Worm (Caenorhabditis elegans) whole organism, L1 larva: ENCODE data around the gene gst-12.

Experiments
- C16A3.4 ChIP-seq: fragments of 150-350 bp; optimal IDR thresholded peaks from 2 replicates; lab custom pipeline; 2014; ENCODE audit warnings: missing biosample characterization, missing genetic modification characterization
- C34B4.2 ChIP-seq: sonication (generic microtip); optimal IDR thresholded peaks from 2 replicates; lab custom pipeline; 2017; ENCODE audit warnings: mild to moderate bottlenecking, missing genetic modification characterization, missing compliant biosample characterization
- aha-1 ChIP-seq: fragments of 150-350 bp; optimal IDR thresholded peaks from 2 replicates; lab custom pipeline; 2014; ENCODE audit warnings: missing biosample characterization, missing genetic modification characterization
- alr-1 ChIP-seq: fragments of 200-800 bp; sonication (Bioruptor generic); optimal IDR thresholded peaks from 2 replicates; lab custom pipeline; 2018; ENCODE audit warnings: borderline replicate concordance, mild to moderate bottlenecking, missing genetic modification characterization, missing compliant biosample characterization
- blmp-1 ChIP-seq: fragments of 150-350 bp; optimal IDR thresholded peaks from 2 replicates; lab custom pipeline; 2014; ENCODE audit warnings: missing biosample characterization, missing genetic modification characterization
- ces-1 ChIP-seq: fragments of 150-350 bp; optimal IDR thresholded peaks from 2 replicates; lab custom pipeline; 2014; ENCODE audit warnings: missing biosample characterization, missing genetic modification reagents, missing genetic modification characterization
- dpl-1 ChIP-seq, 3 experiments: fragments of 150-350 bp in 2 of 3; sonication (generic microtip) in 1 of 3; optimal IDR thresholded peaks; 2 replicates each; lab custom pipeline; 2014 to 2017; ENCODE audit warnings: missing biosample characterization in 3 of 3, missing genetic modification characterization in 3 of 3, missing genetic modification reagents in 3 of 3
- dsc-1 ChIP-seq: sonication (generic microtip); optimal IDR thresholded peaks from 2 replicates; lab custom pipeline; 2016; ENCODE audit warnings: mild to moderate bottlenecking, missing genetic modification characterization, missing compliant biosample characterization
- efl-1 ChIP-seq, 4 experiments: fragments of 150-350 bp; optimal IDR thresholded peaks in 3 of 4; peaks in 1 of 4; 1 replicate in 1 of 4; 2 replicates in 3 of 4; lab custom pipeline; 2014; ENCODE audit warnings: missing biosample characterization in 2 of 4, missing genetic modification characterization in 2 of 4, missing genetic modification reagents in 2 of 4
- elt-2 ChIP-seq: sonication (generic microtip); optimal IDR thresholded peaks from 2 replicates; lab custom pipeline; 2016; ENCODE audit warnings: missing genetic modification characterization, mild to moderate bottlenecking, inconsistent platforms, missing compliant biosample characterization, missing genetic modification reagents
- elt-3 ChIP-seq, 6 experiments: fragments of 150-350 bp in 1 of 6; sonication (generic microtip); optimal IDR thresholded peaks; 2 replicates each; lab custom pipeline; 2017 to 2018; ENCODE audit warnings: missing biosample characterization in 6 of 6, missing genetic modification characterization in 6 of 6, inconsistent platforms in 1 of 6
- fkh-10 ChIP-seq: sonication (generic microtip); optimal IDR thresholded peaks from 2 replicates; lab custom pipeline; 2017; ENCODE audit warnings: missing biosample characterization, missing genetic modification reagents, missing genetic modification characterization
- grh-1 ChIP-seq: fragments of 200-800 bp; sonication (Bioruptor generic); IDR thresholded peaks from 2 replicates; pipeline ENCODE4 v1.3.6; 2022; ENCODE audit warnings: missing genetic modification reagents, missing genetic modification characterization, missing compliant biosample characterization
- hlh-17 ChIP-seq: fragments of 200-800 bp; sonication (Bioruptor generic); optimal IDR thresholded peaks from 2 replicates; lab custom pipeline; 2018; ENCODE audit warnings: missing genetic modification characterization, mild to moderate bottlenecking, missing compliant biosample characterization, moderate library complexity, borderline replicate concordance
- hlh-4 ChIP-seq: sonication (generic microtip); optimal IDR thresholded peaks from 2 replicates; lab custom pipeline; 2016; ENCODE audit warnings: mild to moderate bottlenecking, missing genetic modification characterization, missing compliant biosample characterization
- irx-1 ChIP-seq: sonication (generic microtip); optimal IDR thresholded peaks from 2 replicates; lab custom pipeline; 2016; ENCODE audit warnings: missing genetic modification characterization, missing compliant biosample characterization
- lin-14 ChIP-seq: fragments of 200-800 bp; sonication (Bioruptor generic); optimal IDR thresholded peaks from 2 replicates; lab custom pipeline; 2018; ENCODE audit warnings: mild to moderate bottlenecking, missing genetic modification characterization, moderate library complexity, missing compliant biosample characterization
- lin-35 ChIP-seq, 2 experiments: fragments of 150-350 bp; optimal IDR thresholded peaks; 2 replicates each; lab custom pipeline; 2014; ENCODE audit warnings: missing biosample characterization in 2 of 2, missing genetic modification characterization in 2 of 2, missing genetic modification reagents in 2 of 2
- lin-39 ChIP-seq: fragments of 150-350 bp; optimal IDR thresholded peaks from 2 replicates; lab custom pipeline; 2014; ENCODE audit warnings: missing biosample characterization, missing genetic modification reagents, missing genetic modification characterization
- lsy-2 ChIP-seq, 2 experiments: fragments of 150-350 bp; optimal IDR thresholded peaks; 2 replicates each; lab custom pipeline; 2014; ENCODE audit warnings: missing biosample characterization in 2 of 2, missing genetic modification characterization in 2 of 2
- mdl-1 ChIP-seq, 2 experiments: fragments of 150-350 bp; optimal IDR thresholded peaks; 2 replicates each; lab custom pipeline; 2014 to 2017; ENCODE audit warnings: missing biosample characterization in 2 of 2, missing genetic modification characterization in 2 of 2, inconsistent platforms in 1 of 2
- mef-2 ChIP-seq: fragments of 150-350 bp; optimal IDR thresholded peaks from 2 replicates; lab custom pipeline; 2014; ENCODE audit warnings: missing biosample characterization, missing genetic modification characterization
- mep-1 ChIP-seq: fragments of 150-350 bp; optimal IDR thresholded peaks from 2 replicates; lab custom pipeline; 2014; ENCODE audit warnings: missing biosample characterization, missing genetic modification characterization
- nhr-11 ChIP-seq: fragments of 150-350 bp; optimal IDR thresholded peaks from 2 replicates; lab custom pipeline; 2014; ENCODE audit warnings: missing biosample characterization, missing genetic modification characterization
- nhr-19 ChIP-seq: fragments of 200-800 bp; sonication (Bioruptor generic); conservative IDR thresholded peaks from 2 replicates; pipeline ENCODE4 v1.3.6; 2022; ENCODE audit warnings: missing genetic modification characterization, missing compliant biosample characterization
- nhr-20 ChIP-seq: sonication (generic microtip); optimal IDR thresholded peaks from 2 replicates; lab custom pipeline; 2016; ENCODE audit warnings: mild to moderate bottlenecking, missing genetic modification characterization, missing compliant biosample characterization
- nhr-237 ChIP-seq: fragments of 150-350 bp; optimal IDR thresholded peaks from 2 replicates; lab custom pipeline; 2014; ENCODE audit warnings: missing biosample characterization, missing genetic modification characterization
- nhr-28 ChIP-seq: fragments of 150-350 bp; optimal IDR thresholded peaks from 2 replicates; lab custom pipeline; 2014; ENCODE audit warnings: missing biosample characterization, missing genetic modification characterization
- nhr-47 ChIP-seq: sonication (generic microtip); optimal IDR thresholded peaks from 2 replicates; lab custom pipeline; 2016; ENCODE audit warnings: mild to moderate bottlenecking, missing genetic modification characterization, moderate library complexity, missing compliant biosample characterization
- nhr-71 ChIP-seq: sonication (generic microtip); optimal IDR thresholded peaks from 2 replicates; lab custom pipeline; 2016; ENCODE audit warnings: mild to moderate bottlenecking, missing genetic modification characterization, moderate library complexity, missing compliant biosample characterization
- nhr-76 ChIP-seq: sonication (generic microtip); optimal IDR thresholded peaks from 2 replicates; lab custom pipeline; 2017; ENCODE audit warnings: missing biosample characterization, missing genetic modification characterization
- nhr-77 ChIP-seq: fragments of 150-350 bp; optimal IDR thresholded peaks from 2 replicates; lab custom pipeline; 2014; ENCODE audit warnings: missing biosample characterization, missing genetic modification characterization
- nhr-85 ChIP-seq: sonication (generic microtip); peaks from one replicate; lab custom pipeline; 2016; ENCODE audit warnings: missing genetic modification characterization, inconsistent platforms, missing compliant biosample characterization
- nhr-90 ChIP-seq: sonication (generic microtip); optimal IDR thresholded peaks from 2 replicates; lab custom pipeline; 2016; ENCODE audit warnings: mild to moderate bottlenecking, missing genetic modification characterization, missing compliant biosample characterization; ENCODE audit not compliant: poor library complexity
- snu-23 ChIP-seq: sonication (generic microtip); optimal IDR thresholded peaks from 2 replicates; lab custom pipeline; 2016; ENCODE audit warnings: missing genetic modification characterization, missing compliant biosample characterization
- tbx-2 ChIP-seq: sonication (generic microtip); optimal IDR thresholded peaks from 2 replicates; lab custom pipeline; 2016; ENCODE audit warnings: missing genetic modification characterization, missing compliant biosample characterization
- tlp-1 ChIP-seq: fragments of 150-350 bp; optimal IDR thresholded peaks from 2 replicates; lab custom pipeline; 2014; ENCODE audit warnings: missing biosample characterization, missing genetic modification characterization
- unc-30 ChIP-seq: sonication (generic microtip); optimal IDR thresholded peaks from 2 replicates; lab custom pipeline; 2017; ENCODE audit warnings: missing biosample characterization, missing genetic modification characterization
- unc-98 ChIP-seq: fragments of 200-800 bp; sonication (Bioruptor generic); IDR thresholded peaks from 2 replicates; pipeline ENCODE4 v1.3.6; 2022; ENCODE audit warnings: missing genetic modification characterization, missing compliant biosample characterization
- vab-15 ChIP-seq: sonication (generic microtip); optimal IDR thresholded peaks from 2 replicates; lab custom pipeline; 2017; ENCODE audit warnings: missing genotype, mild to moderate bottlenecking, missing genetic modification characterization, missing compliant biosample characterization
- zag-1 ChIP-seq: fragments of 150-350 bp; optimal IDR thresholded peaks from 2 replicates; lab custom pipeline; 2014; ENCODE audit warnings: missing biosample characterization, missing genetic modification characterization
- zip-4 ChIP-seq: fragments of 200-800 bp; sonication (Bioruptor generic); optimal IDR thresholded peaks from 2 replicates; lab custom pipeline; 2018; ENCODE audit warnings: mild to moderate bottlenecking, missing genetic modification characterization, moderate library complexity, missing compliant biosample characterization
- ztf-11 ChIP-seq, 2 experiments: sonication (generic microtip); optimal IDR thresholded peaks; 2 replicates each; lab custom pipeline; 2016 to 2017; ENCODE audit warnings: missing genetic modification characterization in 2 of 2, missing biosample characterization in 1 of 2, missing compliant biosample characterization in 1 of 2

Gene gst-12

ce11 chrII:13640210-13640609, 22.3 kb upstream of the gst-12 start (continued):
- no peak for TF ChIP-seq aha-1 (tag; lab: Kevin White, UChicago)
- no peak for TF ChIP-seq nhr-19 (GFP tag; lab: Robert Waterston, UW)
- TF ChIP-seq tbx-2 (tag; lab: Kevin White, UChicago) = no peak

ce11 chrII:13638576-13638975, 20.7 kb upstream of the gst-12 start:
- TF ChIP-seq lin-39 (no peak), grh-1 (no peak), snu-23 (GFP tag; lab: Kevin White, UChicago) (peak; percentile 33), C34B4.2 (tag; lab: Kevin White, UChicago) (no peak), unc-30 (tag; lab: Kevin White, UChicago) (no peak), hlh-4 (no peak), mep-1 (tag; lab: Kevin White, UChicago) (no peak), dsc-1 (no peak), nhr-47 (no peak), lin-35 (GFP tag; optimal IDR thresholded peaks at IDR 0.05; lab: Kevin White, UChicago) (peak in 1 of 2 experiments; percentile 62), nhr-77 (tag; lab: Kevin White, UChicago) (peak; percentile 10), elt-2 (tag; lab: Kevin White, UChicago) (peak; percentile 48), tlp-1 (tag; lab: Kevin White, UChicago) (no peak), nhr-20 (tag; lab: Kevin White, UChicago) (peak; percentile 69), nhr-90 (tag; lab: Kevin White, UChicago) (peak; percentile 56), nhr-237 (tag; lab: Kevin White, UChicago) (no peak), nhr-76 (tag; lab: Kevin White, UChicago) (no peak), fkh-10 (GFP tag; lab: Kevin White, UChicago) (no peak), ztf-11 (tag; optimal IDR thresholded peaks at IDR 0.05; lab: Kevin White, UChicago) (no peak), alr-1 (tag; lab: Kevin White, UChicago) (no peak), nhr-19 (GFP tag; lab: Robert Waterston, UW) (peak; percentile 59), vab-15 (no peak), zip-4 (GFP tag; lab: Kevin White, UChicago) (no peak), elt-3 (tag; optimal IDR thresholded peaks at IDR 0.05; lab: Kevin White, UChicago) (peak in 2 of 6 experiments; percentile 19 to 32), lin-14 (peak; percentile 48), blmp-1 (peak; percentile 72), efl-1 (optimal IDR thresholded peaks at IDR 0.05; lab: Kevin White, UChicago) (no peak), efl-1 (GFP tag; optimal IDR thresholded peaks at IDR 0.05 in 1 of 2; lab: Kevin White, UChicago) (no peak), unc-98 (GFP tag; lab: Robert Waterston, UW) (no peak), nhr-71 (tag; lab: Kevin White, UChicago) (peak; percentile 52), nhr-11 (tag; lab: Kevin White, UChicago) (no peak), lsy-2 (tag; optimal IDR thresholded peaks at IDR 0.05; lab: Kevin White, UChicago) (no peak), C16A3.4 (tag; lab: Kevin White, UChicago) (peak; percentile 30), ces-1 (GFP tag; lab: Kevin White, UChicago) (no peak), nhr-85 (peak; percentile 81), mdl-1 (tag; optimal IDR thresholded peaks at IDR 0.05; lab: Kevin White, UChicago) (peak in 1 of 2 experiments; percentile 20), nhr-28 (no peak), mef-2 (tag; lab: Kevin White, UChicago) (no peak)

- no peak for TF ChIP-seq unc-98 (GFP tag; lab: Robert Waterston, UW)
- peak; percentile 78 for TF ChIP-seq nhr-85
- no peak for TF ChIP-seq zag-1 (tag; lab: Kevin White, UChicago)
- no peak for TF ChIP-seq mef-2 (tag; lab: Kevin White, UChicago)
- TF ChIP-seq irx-1 (tag; lab: Kevin White, UChicago) = no peak
- no peak for TF ChIP-seq hlh-17 (GFP tag; lab: Kevin White, UChicago)
- peak in 1 of 2 experiments; percentile 44 for TF ChIP-seq lin-35 (GFP tag; optimal IDR thresholded peaks at IDR 0.05; lab: Kevin White, UChicago)
- no peak for TF ChIP-seq fkh-10 (GFP tag; lab: Kevin White, UChicago)
- no peak for TF ChIP-seq efl-1 (optimal IDR thresholded peaks at IDR 0.05; lab: Kevin White, UChicago)
- TF ChIP-seq efl-1 (GFP tag; optimal IDR thresholded peaks at IDR 0.05 in 1 of 2; lab: Kevin White, UChicago) = peak in 1 of 2 experiments; percentile 69
- TF ChIP-seq grh-1 = no peak
- TF ChIP-seq lin-14 = no peak
- TF ChIP-seq nhr-19 (GFP tag; lab: Robert Waterston, UW) = 0 out of 2 replicates have a peak, but pooled peaks have one; percentile 35
- no peak for TF ChIP-seq dpl-1 (GFP tag; optimal IDR thresholded peaks at IDR 0.05; lab: Kevin White, UChicago)
These were observed 20.2 kb upstream of the gst-12 start, which contains the start of gene phdh-1 for ce11 chrII:13637941-13638489. TSS of gene phdh-1 (minus strand) at chrII:13638480.
